Fruit fly (Drosophila melanogaster) whole organism, embryonic: ENCODE measurements around the gene sob.

Source experiments
- Aef1 ChIP-seq: fragments of 200-800 bp; sonication (Bioruptor generic); IDR thresholded peaks from 3 replicates; pipeline ENCODE4 v1.3.6; 2022; ENCODE audit warnings: missing biosample characterization, missing genetic modification characterization
- Antp ChIP-seq: fragments of 200-800 bp; sonication (Bioruptor generic); optimal IDR thresholded peaks from 3 replicates; lab custom pipeline; 2016; ENCODE audit warnings: missing biosample characterization, missing genetic modification characterization
- CG10267 ChIP-seq: fragments of 200-800 bp; sonication (Bioruptor generic); optimal IDR thresholded peaks from 2 replicates; lab custom pipeline; 2018; ENCODE audit warnings: missing biosample characterization, mild to moderate bottlenecking, missing genetic modification characterization, moderate library complexity
- CG10366 ChIP-seq: fragments of 200-800 bp; sonication (Bioruptor generic); IDR thresholded peaks from 2 replicates; pipeline ENCODE4 v1.3.6; 2022; ENCODE audit warnings: missing biosample characterization, missing genetic modification characterization
- CG10431 ChIP-seq: fragments of 200-800 bp; sonication (Bioruptor generic); optimal IDR thresholded peaks from 3 replicates; lab custom pipeline; 2018; ENCODE audit warnings: missing biosample characterization, mild to moderate bottlenecking, missing genetic modification characterization
- CG10462 ChIP-seq: fragments of 200-800 bp; sonication (Bioruptor generic); optimal IDR thresholded peaks from 2 replicates; lab custom pipeline; 2016; ENCODE audit warnings: missing biosample characterization, missing genetic modification characterization
- CG11695 ChIP-seq: fragments of 200-800 bp; sonication (Bioruptor generic); IDR thresholded peaks from 3 replicates; pipeline ENCODE4 v1.3.6; 2022; ENCODE audit warnings: missing biosample characterization, missing genetic modification characterization
- CG12299 ChIP-seq: fragments of 200-800 bp; sonication (Bioruptor generic); optimal IDR thresholded peaks from 2 replicates; lab custom pipeline; 2018; ENCODE audit warnings: missing biosample characterization, mild to moderate bottlenecking, missing genetic modification characterization
- CG14710 ChIP-seq: fragments of 200-800 bp; sonication (Bioruptor generic); optimal IDR thresholded peaks from 3 replicates; lab custom pipeline; 2019; ENCODE audit warnings: missing biosample characterization, mild to moderate bottlenecking, missing genetic modification characterization, moderate library complexity
- CG14965 ChIP-seq: fragments of 200-800 bp; sonication (Bioruptor generic); optimal IDR thresholded peaks from 2 replicates; lab custom pipeline; 2016; ENCODE audit warnings: missing biosample characterization, missing genetic modification characterization, borderline replicate concordance
- CG17802 ChIP-seq: fragments of 200-800 bp; sonication (Bioruptor generic); optimal IDR thresholded peaks from 2 replicates; lab custom pipeline; 2018; ENCODE audit warnings: missing biosample characterization, mild to moderate bottlenecking, missing genetic modification characterization, moderate library complexity
- CG1792 ChIP-seq: fragments of 200-800 bp; sonication (Bioruptor generic); optimal IDR thresholded peaks from 2 replicates; lab custom pipeline; 2016; ENCODE audit warnings: missing biosample characterization, missing genetic modification characterization
- CG31388 ChIP-seq: fragments of 200-800 bp; sonication (Bioruptor generic); optimal IDR thresholded peaks from 2 replicates; lab custom pipeline; 2016; ENCODE audit warnings: missing biosample characterization, missing genetic modification characterization
- CG32767 ChIP-seq: fragments of 200-800 bp; sonication (Bioruptor generic); IDR thresholded peaks from 2 replicates; pipeline ENCODE4 v1.3.6; 2022; ENCODE audit warnings: missing biosample characterization, missing genetic modification characterization
- CG3838 ChIP-seq: fragments of 200-800 bp; sonication (Bioruptor generic); optimal IDR thresholded peaks from 3 replicates; lab custom pipeline; 2016; ENCODE audit warnings: missing biosample characterization, missing genetic modification characterization
- CG3995 ChIP-seq: fragments of 200-800 bp; sonication (Bioruptor generic); optimal IDR thresholded peaks from 3 replicates; lab custom pipeline; 2016; ENCODE audit warnings: missing biosample characterization, missing genetic modification characterization
- CG6175 ChIP-seq: fragments of 200-800 bp; sonication (Bioruptor generic); IDR thresholded peaks from 3 replicates; pipeline ENCODE4 v1.3.6; 2022; ENCODE audit warnings: missing biosample characterization, missing genetic modification characterization
- CG6683 ChIP-seq: fragments of 200-800 bp; sonication (Bioruptor generic); optimal IDR thresholded peaks from 2 replicates; lab custom pipeline; 2017; ENCODE audit warnings: missing biosample characterization, mild to moderate bottlenecking, missing genetic modification characterization, missing genetic modification reagents
- CG7271 ChIP-seq: fragments of 200-800 bp; sonication (Bioruptor generic); optimal IDR thresholded peaks from 2 replicates; lab custom pipeline; 2018; ENCODE audit warnings: missing biosample characterization, mild to moderate bottlenecking, missing genetic modification characterization, moderate library complexity
- CG8478 ChIP-seq: fragments of >200 bp; optimal IDR thresholded peaks from 2 replicates; lab custom pipeline; 2018
- CkIIα-i1 ChIP-seq: fragments of 200-800 bp; sonication (Bioruptor generic); IDR thresholded peaks from 2 replicates; pipeline ENCODE4 v1.3.6; 2022; ENCODE audit warnings: missing biosample characterization, missing genetic modification characterization
- Dbx ChIP-seq: fragments of 200-800 bp; sonication (Bioruptor generic); IDR thresholded peaks from 3 replicates; pipeline ENCODE4 v1.3.6; 2022; ENCODE audit warnings: missing biosample characterization, missing genetic modification characterization
- Dip3 ChIP-seq: fragments of 200-800 bp; sonication (Bioruptor generic); optimal IDR thresholded peaks from 3 replicates; lab custom pipeline; 2016; ENCODE audit warnings: missing biosample characterization, missing genetic modification characterization
- Drgx ChIP-seq: fragments of 200-800 bp; sonication (Bioruptor generic); IDR thresholded peaks from 2 replicates; pipeline ENCODE4 v1.3.6; 2022; ENCODE audit warnings: missing biosample characterization, missing genetic modification characterization
- HLH3B ChIP-seq: fragments of 200-800 bp; sonication (Bioruptor generic); IDR thresholded peaks from 2 replicates; pipeline ENCODE4 v1.3.6; 2022; ENCODE audit warnings: missing biosample characterization, missing genetic modification characterization
- HLH4C ChIP-seq: fragments of 200-800 bp; sonication (Bioruptor generic); IDR thresholded peaks from 3 replicates; pipeline ENCODE4 v1.3.6; 2022; ENCODE audit warnings: missing biosample characterization, missing genetic modification characterization; ENCODE audit not compliant: partially characterized antibody
- Hr39 ChIP-seq: fragments of >200 bp; optimal IDR thresholded peaks from 2 replicates; lab custom pipeline; 2017
- Hr78 ChIP-seq, 2 experiments: fragments of 200-800 bp in 1 of 2; fragments of >200 bp in 1 of 2; sonication (Bioruptor generic) in 1 of 2; optimal IDR thresholded peaks; 2 replicates each; lab custom pipeline; 2017 to 2019; ENCODE audit warnings: missing biosample characterization in 2 of 2, missing genetic modification characterization in 2 of 2, mild to moderate bottlenecking in 1 of 2, moderate library complexity in 1 of 2
- MESR4 ChIP-seq: fragments of 200-800 bp; sonication (Bioruptor generic); optimal IDR thresholded peaks from 2 replicates; lab custom pipeline; 2018; ENCODE audit warnings: missing biosample characterization, mild to moderate bottlenecking, missing genetic modification characterization, moderate library complexity
- Nf-YC ChIP-seq: fragments of 200-800 bp; optimal IDR thresholded peaks from 3 replicates; lab custom pipeline; 2019; ENCODE audit warnings: missing biosample characterization, mild to moderate bottlenecking, missing genetic modification characterization, moderate library complexity
- Poxn ChIP-seq: fragments of 200-800 bp; sonication (Bioruptor generic); IDR thresholded peaks from 2 replicates; pipeline ENCODE4 v1.3.6; 2022; ENCODE audit warnings: missing biosample characterization, missing genetic modification characterization
- Rfx ChIP-seq: fragments of 200-800 bp; sonication (Bioruptor generic); IDR thresholded peaks from 2 replicates; pipeline ENCODE4 v1.3.6; 2022; ENCODE audit warnings: missing biosample characterization, missing genetic modification characterization
- Sry-β ChIP-seq: fragments of 200-800 bp; sonication (Bioruptor generic); optimal IDR thresholded peaks from 2 replicates; lab custom pipeline; 2018; ENCODE audit warnings: missing biosample characterization, mild to moderate bottlenecking, missing genetic modification characterization, moderate library complexity
- abd-A ChIP-seq: fragments of 200-800 bp; sonication (Bioruptor generic); optimal IDR thresholded peaks from 3 replicates; lab custom pipeline; 2019; ENCODE audit warnings: missing biosample characterization, mild to moderate bottlenecking, missing genetic modification characterization, moderate library complexity
- bab2 ChIP-seq: fragments of 200-800 bp; sonication (Bioruptor generic); optimal IDR thresholded peaks from 2 replicates; lab custom pipeline; 2016; ENCODE audit warnings: missing biosample characterization, missing genetic modification characterization
- bbx ChIP-seq: fragments of 200-800 bp; sonication (Bioruptor generic); IDR thresholded peaks from 2 replicates; pipeline ENCODE4 v1.3.6; 2022; ENCODE audit warnings: missing biosample characterization, missing genetic modification characterization; ENCODE audit not compliant: partially characterized antibody
- cato ChIP-seq: fragments of 200-800 bp; sonication (Bioruptor generic); optimal IDR thresholded peaks from 2 replicates; lab custom pipeline; 2016; ENCODE audit warnings: missing biosample characterization, missing genetic modification characterization, borderline replicate concordance
- dpn ChIP-seq, 2 experiments: fragments of 200-800 bp; sonication (Bioruptor generic); optimal IDR thresholded peaks; 3 replicates each; lab custom pipeline; 2016; ENCODE audit warnings: missing biosample characterization in 2 of 2, missing genetic modification characterization in 2 of 2
- gsb ChIP-seq: fragments of 200-800 bp; sonication (Bioruptor generic); IDR thresholded peaks from 2 replicates; pipeline ENCODE4 v1.3.6; 2022; ENCODE audit warnings: missing biosample characterization, missing genetic modification characterization
- nerfin-1 ChIP-seq: fragments of 200-800 bp; sonication (Bioruptor generic); optimal IDR thresholded peaks from 3 replicates; lab custom pipeline; 2019; ENCODE audit warnings: missing biosample characterization, mild to moderate bottlenecking, missing genetic modification characterization, moderate library complexity
- nerfin-2 ChIP-seq: fragments of 200-800 bp; sonication (Bioruptor generic); IDR thresholded peaks from 2 replicates; pipeline ENCODE4 v1.3.6; 2022; ENCODE audit warnings: missing biosample characterization, missing genetic modification characterization; ENCODE audit not compliant: partially characterized antibody
- oc ChIP-seq: fragments of 200-800 bp; sonication (Bioruptor generic); optimal IDR thresholded peaks from 2 replicates; lab custom pipeline; 2018; ENCODE audit warnings: missing biosample characterization, mild to moderate bottlenecking, missing genetic modification characterization, moderate library complexity
- onecut ChIP-seq: fragments of 200-800 bp; sonication (Bioruptor generic); IDR thresholded peaks from 2 replicates; pipeline ENCODE4 v1.3.6; 2022; ENCODE audit warnings: missing biosample characterization, missing genetic modification characterization
- otp ChIP-seq: fragments of 200-800 bp; sonication (Bioruptor generic); IDR thresholded peaks from 3 replicates; pipeline ENCODE4, ENCODE4 v1.3.6; 2022; ENCODE audit warnings: missing biosample characterization, missing genetic modification characterization
- pum ChIP-seq: fragments of 200-800 bp; sonication (Bioruptor generic); optimal IDR thresholded peaks from 2 replicates; lab custom pipeline; 2016; ENCODE audit warnings: missing biosample characterization, missing genetic modification characterization
- sens ChIP-seq: fragments of 200-800 bp; sonication (Bioruptor generic); peaks from one replicate; lab custom pipeline; 2016; ENCODE audit warnings: missing biosample characterization, missing genetic modification characterization
- shn ChIP-seq: fragments of 200-800 bp; sonication (Bioruptor generic); optimal IDR thresholded peaks from 3 replicates; lab custom pipeline; 2016; ENCODE audit warnings: missing biosample characterization, missing genetic modification characterization
- toy ChIP-seq: fragments of 200-800 bp; sonication (Bioruptor generic); IDR thresholded peaks from 2 replicates; pipeline ENCODE4 v1.3.6; 2022; ENCODE audit warnings: missing biosample characterization, missing genetic modification characterization
- trem ChIP-seq: fragments of 200-800 bp; optimal IDR thresholded peaks from 3 replicates; lab custom pipeline; 2019; ENCODE audit warnings: missing biosample characterization, mild to moderate bottlenecking, missing genetic modification characterization, moderate library complexity
- unc-4 ChIP-seq: fragments of 200-800 bp; sonication (Bioruptor generic); IDR thresholded peaks from 2 replicates; pipeline ENCODE4 v1.3.6; 2022; ENCODE audit warnings: missing biosample characterization, missing genetic modification characterization; ENCODE audit not compliant: partially characterized antibody

Gene sob

DNA sequence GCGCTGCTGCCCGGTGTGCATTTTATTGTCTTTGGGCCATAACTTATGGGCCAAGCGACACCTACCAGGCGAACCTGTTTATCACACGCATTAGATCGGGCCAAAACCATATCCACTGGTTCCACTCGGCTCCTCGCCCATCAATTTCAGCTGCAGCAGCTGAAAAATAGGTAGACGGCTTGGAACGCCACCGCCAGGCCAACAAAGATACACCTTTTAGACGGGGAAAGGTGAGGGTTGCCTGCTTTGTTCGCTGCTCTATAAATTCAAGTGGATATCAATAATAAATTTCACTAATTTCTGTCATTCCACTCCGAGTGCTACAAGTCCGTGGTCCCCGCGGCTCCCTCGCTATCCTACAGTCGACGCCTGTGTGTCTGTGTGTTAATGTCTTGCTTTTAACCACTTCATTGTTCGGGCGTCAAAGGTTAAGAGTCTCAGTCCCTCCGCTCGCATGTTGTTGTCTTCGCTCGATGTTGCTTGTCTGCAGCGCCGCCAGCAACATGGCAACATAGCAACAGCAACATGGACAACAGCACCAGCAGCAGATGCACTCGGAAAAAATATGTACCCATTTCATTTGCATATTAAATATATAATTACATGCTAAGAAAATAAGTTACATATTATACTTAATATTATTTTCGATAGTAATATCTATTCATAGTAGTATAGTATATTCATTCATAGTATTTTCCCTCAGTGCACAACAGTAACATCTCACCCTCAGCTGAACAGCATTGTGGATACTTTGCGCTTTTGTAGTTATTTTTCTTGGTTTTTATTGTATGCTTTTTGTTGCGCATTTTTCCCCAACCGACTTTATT lies 7.6 kb upstream of the sob start (continued):
- TF ChIP-seq HLH3B (peak; percentile 87), gsb (GFP tag; lab: Robert Waterston, UW) (no peak), Antp (GFP tag; lab: Kevin White, UChicago) (no peak), abd-A (tag; lab: Kevin White, UChicago) (peak; percentile 93), CG10267 (tag; lab: Kevin White, UChicago) (peak; percentile 91), sens (GFP tag; lab: Kevin White, UChicago) (peak; percentile 84), Drgx (peak; percentile 66), CG10431 (GFP tag; lab: Kevin White, UChicago) (peak; percentile 39), Poxn (GFP tag; lab: Robert Waterston, UW) (no peak), Sry-β (GFP tag; lab: Kevin White, UChicago) (peak; percentile 42), CG14965 (GFP tag; lab: Kevin White, UChicago) (no peak), onecut (GFP tag; lab: Robert Waterston, UW) (peak; percentile 73; the same call in 1 of the 2 replicates), CG10462 (GFP tag; lab: Kevin White, UChicago) (peak; percentile 70), MESR4 (GFP tag; lab: Kevin White, UChicago) (no peak), bab2 (GFP tag; lab: Kevin White, UChicago) (no peak), nerfin-2 (GFP tag; lab: Robert Waterston, UW) (no peak), oc (tag; lab: Kevin White, UChicago) (peak; percentile 74), cato (GFP tag; lab: Kevin White, UChicago) (peak; percentile 62), CG31388 (peak; percentile 53), pum (GFP tag; lab: Kevin White, UChicago) (no peak), Hr78 (GFP tag; optimal IDR thresholded peaks at IDR 0.05; lab: Kevin White, UChicago) (peak in 1 of 2 experiments; percentile 93), CG14710 (tag; lab: Kevin White, UChicago) (peak; percentile 93), Aef1 (peak; percentile 59), CG12299 (tag; lab: Kevin White, UChicago) (peak; percentile 34), CG10366 (GFP tag; lab: Robert Waterston, UW) (peak; percentile 68), otp (GFP tag; lab: Robert Waterston, UW) (peak; percentile 73; the same call in 2 of the 3 replicates), CG6683 (no peak), bbx (GFP tag; lab: Robert Waterston, UW) (no peak), toy (no peak), CG7271 (tag; lab: Kevin White, UChicago) (peak; percentile 70), CG1792 (GFP tag; lab: Kevin White, UChicago) (no peak), CG8478 (lab: Kevin White, UChicago) (no peak), Dbx (GFP tag; lab: Robert Waterston, UW) (no peak), trem (tag; lab: Kevin White, UChicago) (peak; percentile 89), CG11695 (GFP tag; lab: Robert Waterston, UW) (peak; percentile 84), unc-4 (GFP tag; lab: Robert Waterston, UW) (no peak), HLH4C (no peak), CkIIα-i1 (GFP tag; lab: Robert Waterston, UW) (no peak), CG17802 (tag; lab: Kevin White, UChicago) (peak; percentile 9), Hr39 (no peak), Nf-YC (tag; lab: Kevin White, UChicago) (no peak), CG3838 (GFP tag; lab: Kevin White, UChicago) (peak; percentile 39), dpn (GFP tag; optimal IDR thresholded peaks at IDR 0.05; lab: Kevin White, UChicago) (peak in 1 of 2 experiments; percentile 70), Rfx (GFP tag; lab: Robert Waterston, UW) (peak; percentile 40; the same call in 1 of the 2 replicates), CG32767 (GFP tag; lab: Robert Waterston, UW) (peak; percentile 61; the same call in 1 of the 2 replicates), CG6175 (no peak), Dip3 (no peak), shn (GFP tag; lab: Kevin White, UChicago) (no peak), nerfin-1 (tag; lab: Kevin White, UChicago) (peak; percentile 83), CG3995 (GFP tag; lab: Kevin White, UChicago) (no peak)
